Fruit fly (Drosophila melanogaster) whole organism, adult: Measurements from ENCODE around the gene CG34117.

Experiments used
- CG11617 ChIP-seq: fragments of 200-800 bp; sonication (Bioruptor generic); optimal IDR thresholded peaks from 2 replicates; lab custom pipeline; 2017; ENCODE audit warnings: mild to moderate bottlenecking, missing biosample characterization, missing genetic modification reagents, missing genetic modification characterization
- CG12768 ChIP-seq: fragments of 200-800 bp; sonication (Bioruptor generic); optimal IDR thresholded peaks from 2 replicates; lab custom pipeline; 2017; ENCODE audit warnings: missing biosample characterization, missing genetic modification characterization, mild to moderate bottlenecking, moderate library complexity, missing genetic modification reagents
- CG14711 ChIP-seq: fragments of 200-800 bp; sonication (Bioruptor generic); optimal IDR thresholded peaks from 2 replicates; lab custom pipeline; 2018; ENCODE audit warnings: missing biosample characterization, mild to moderate bottlenecking, missing genetic modification characterization, moderate library complexity
- CG1620 ChIP-seq: fragments of 200-800 bp; sonication (Bioruptor generic); optimal IDR thresholded peaks from 2 replicates; lab custom pipeline; 2016; ENCODE audit warnings: missing biosample characterization, missing genetic modification characterization
- CG33017 ChIP-seq: fragments of 200-800 bp; sonication (Bioruptor generic); optimal IDR thresholded peaks from 2 replicates; lab custom pipeline; 2018; ENCODE audit warnings: missing biosample characterization, mild to moderate bottlenecking, missing genetic modification characterization, moderate library complexity
- CG5204 ChIP-seq: fragments of 200-800 bp; sonication (Bioruptor generic); optimal IDR thresholded peaks from 2 replicates; lab custom pipeline; 2016; ENCODE audit warnings: missing biosample characterization, missing genetic modification characterization
- CG7045 ChIP-seq: fragments of 200-800 bp; sonication (Bioruptor generic); optimal IDR thresholded peaks from 2 replicates; lab custom pipeline; 2017; ENCODE audit warnings: missing biosample characterization, mild to moderate bottlenecking, missing genetic modification characterization
- CG7101 ChIP-seq: fragments of 200-800 bp; sonication (Bioruptor generic); optimal IDR thresholded peaks from 2 replicates; lab custom pipeline; 2018; ENCODE audit warnings: missing biosample characterization, mild to moderate bottlenecking, missing genetic modification characterization, moderate library complexity
- Clk ChIP-seq: fragments of 200-800 bp; sonication (Bioruptor generic); optimal IDR thresholded peaks from 2 replicates; lab custom pipeline; 2017; ENCODE audit warnings: missing biosample characterization, missing genetic modification characterization
- Crg-1 ChIP-seq: fragments of 200-800 bp; sonication (Bioruptor generic); optimal IDR thresholded peaks from 2 replicates; lab custom pipeline; 2016; ENCODE audit warnings: missing biosample characterization, missing genetic modification characterization
- Hr96 ChIP-seq: fragments of 200-800 bp; sonication (Bioruptor generic); optimal IDR thresholded peaks from 2 replicates; lab custom pipeline; 2016; ENCODE audit warnings: missing biosample characterization, missing genetic modification characterization
- Mnt ChIP-seq: fragments of 200-800 bp; sonication (Bioruptor generic); optimal IDR thresholded peaks from 2 replicates; lab custom pipeline; 2016; ENCODE audit warnings: missing biosample characterization, mild to moderate bottlenecking, missing genetic modification characterization
- bab1 ChIP-seq: fragments of 200-800 bp; sonication (Bioruptor generic); optimal IDR thresholded peaks from 3 replicates; lab custom pipeline; 2019; ENCODE audit warnings: missing biosample characterization, mild to moderate bottlenecking, missing genetic modification characterization, moderate library complexity
- cic ChIP-seq: fragments of 200-800 bp; sonication (Bioruptor generic); optimal IDR thresholded peaks from 2 replicates; lab custom pipeline; 2017; ENCODE audit warnings: missing biosample characterization, mild to moderate bottlenecking, missing genetic modification characterization, moderate library complexity
- cnc ChIP-seq, 2 experiments: fragments of >200 bp; optimal IDR thresholded peaks; 2 replicates each; lab custom pipeline; 2017
- kay ChIP-seq: fragments of 200-800 bp; sonication (Bioruptor generic); peaks from one replicate; lab custom pipeline; 2016; ENCODE audit warnings: missing biosample characterization, missing genetic modification characterization, borderline replicate concordance
- ovo ChIP-seq: fragments of 200-800 bp; sonication (Bioruptor generic); optimal IDR thresholded peaks from 2 replicates; lab custom pipeline; 2016; ENCODE audit warnings: missing biosample characterization, missing genetic modification characterization
- pad ChIP-seq: fragments of 200-800 bp; sonication (Bioruptor generic); optimal IDR thresholded peaks from 3 replicates; lab custom pipeline; 2017; ENCODE audit warnings: missing biosample characterization, missing genetic modification characterization, mild to moderate bottlenecking, moderate library complexity, missing genetic modification reagents
- tj ChIP-seq: fragments of 200-800 bp; sonication (Bioruptor generic); optimal IDR thresholded peaks from 3 replicates; lab custom pipeline; 2017; ENCODE audit warnings: missing biosample characterization, mild to moderate bottlenecking, missing genetic modification characterization, moderate library complexity
- toe ChIP-seq: fragments of 200-800 bp; sonication (Bioruptor generic); optimal IDR thresholded peaks from 2 replicates; lab custom pipeline; 2016; ENCODE audit warnings: missing biosample characterization, missing genetic modification characterization

CG34117 gene

DNA sequence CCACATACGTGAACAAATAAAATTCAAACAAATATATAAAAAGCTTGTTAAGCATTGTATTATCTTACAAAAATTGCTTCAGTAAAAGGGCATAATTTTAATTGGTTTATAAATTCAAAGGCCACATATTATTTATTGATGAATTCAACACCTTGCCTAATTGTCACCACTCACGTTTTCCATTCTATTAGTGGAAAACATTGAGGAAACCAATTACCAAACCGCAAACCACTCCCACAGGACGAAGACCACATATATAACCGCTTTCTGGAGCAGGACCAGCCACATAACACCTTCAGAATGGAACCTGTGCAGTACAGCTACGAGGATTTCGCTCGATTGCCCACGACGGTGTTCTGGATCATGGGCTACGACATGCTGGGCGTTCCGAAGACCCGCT lies 2.0 kb downstream of the CG34117 start, which contains the start of gene Or85f:
Gene Or85f, plus strand, starts transcription at position 301 of the 400 bp plus-strand sequence.
- TF ChIP-seq toe (GFP tag; lab: Kevin White, UChicago) (no peak), Crg-1 (GFP tag; lab: Kevin White, UChicago) (no peak), ovo (GFP tag; lab: Kevin White, UChicago) (no peak), Clk (GFP tag; lab: Kevin White, UChicago) (no peak), cnc (optimal IDR thresholded peaks at IDR 0.05; lab: Kevin White, UChicago) (no peak)

DNA sequence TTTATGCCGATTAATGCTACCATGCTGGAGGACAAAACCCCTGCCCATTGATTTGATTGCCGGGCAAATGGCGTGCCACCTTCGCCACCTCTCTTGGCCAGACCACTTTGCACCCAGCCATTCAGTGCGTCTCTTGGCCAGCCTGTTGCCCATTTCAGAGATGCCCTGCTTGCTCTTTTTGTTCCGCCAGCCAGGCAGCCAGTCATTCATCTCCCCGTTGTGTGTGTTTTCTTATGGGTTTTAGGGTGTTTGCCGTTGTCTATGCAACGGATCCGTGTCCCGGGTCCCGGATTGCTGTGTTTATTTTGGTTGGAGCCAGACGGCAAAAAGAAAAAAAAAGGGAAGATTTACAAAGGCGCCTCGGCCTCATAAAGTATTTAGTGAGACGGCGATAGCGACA lies 3.9 kb downstream of the CG34117 start:
- no peak for TF ChIP-seq Clk (GFP tag; lab: Kevin White, UChicago)
- no peak for TF ChIP-seq cic (GFP tag; lab: Kevin White, UChicago)
- TF ChIP-seq CG11617 (GFP tag; lab: Kevin White, UChicago): no peak
- TF ChIP-seq Mnt (GFP tag; lab: Kevin White, UChicago): no peak
- no peak for TF ChIP-seq ovo (GFP tag; lab: Kevin White, UChicago)
- TF ChIP-seq Crg-1 (GFP tag; lab: Kevin White, UChicago): no peak
- TF ChIP-seq CG33017 (tag; lab: Kevin White, UChicago): no peak
- TF ChIP-seq CG1620 (GFP tag; lab: Kevin White, UChicago): no peak
- no peak for TF ChIP-seq bab1
- no peak for TF ChIP-seq toe (GFP tag; lab: Kevin White, UChicago)
- no peak for TF ChIP-seq pad
- no peak for TF ChIP-seq Hr96 (GFP tag; lab: Kevin White, UChicago)
- TF ChIP-seq CG7101: no peak
- TF ChIP-seq CG14711 (tag; lab: Kevin White, UChicago): no peak
- no peak for TF ChIP-seq kay
- no peak for TF ChIP-seq CG7045 (GFP tag; lab: Kevin White, UChicago)
- TF ChIP-seq tj (GFP tag; lab: Kevin White, UChicago): no peak
- no peak for TF ChIP-seq CG12768 (GFP tag; lab: Kevin White, UChicago)
- TF ChIP-seq CG5204 (GFP tag; lab: Kevin White, UChicago): no peak
- TF ChIP-seq cnc (optimal IDR thresholded peaks at IDR 0.05; lab: Kevin White, UChicago): no peak

DNA sequence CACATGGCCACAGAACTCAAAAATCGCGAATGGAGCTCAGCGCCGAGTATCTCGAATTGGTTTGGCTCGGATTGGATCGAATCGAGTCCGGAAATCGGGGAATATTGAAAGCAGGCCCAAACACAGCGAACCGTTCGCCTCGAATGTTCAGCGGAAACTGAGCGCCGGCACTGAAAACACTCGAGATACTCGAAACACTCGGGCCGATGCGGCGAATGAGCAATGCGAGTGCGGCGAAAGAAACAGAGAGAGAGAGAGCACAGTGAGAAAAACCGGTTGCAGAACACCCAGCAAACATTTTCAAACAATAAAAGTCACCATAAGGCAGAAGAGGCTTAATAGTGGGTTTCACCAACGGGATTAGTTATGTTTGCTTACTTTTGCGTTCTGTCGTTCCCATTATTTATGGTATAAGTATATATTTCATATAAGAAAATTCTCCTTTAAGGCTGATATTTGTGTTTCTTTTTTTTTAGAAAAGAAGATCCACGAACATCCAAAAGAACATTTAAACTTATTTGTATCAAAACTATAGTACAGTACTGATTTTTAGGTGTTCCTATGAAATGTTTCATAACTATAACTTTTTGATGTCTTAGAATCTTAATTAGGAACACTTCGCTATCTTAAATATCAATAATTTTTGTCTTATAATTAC lies 5.3 kb downstream of the CG34117 start, which contains the start of gene FER:
Gene FER, minus strand, starts transcription at position 162 of the 658 bp plus-strand sequence.
- TF ChIP-seq CG12768 (GFP tag; lab: Kevin White, UChicago): peak; percentile 36
- TF ChIP-seq cnc (optimal IDR thresholded peaks at IDR 0.05; lab: Kevin White, UChicago): no peak
- no peak for TF ChIP-seq Crg-1 (GFP tag; lab: Kevin White, UChicago)
- TF ChIP-seq CG7045 (GFP tag; lab: Kevin White, UChicago): peak; percentile 28
- no peak for TF ChIP-seq kay
- peak; percentile 22 for TF ChIP-seq bab1
- peak; percentile 45 for TF ChIP-seq tj (GFP tag; lab: Kevin White, UChicago)
- peak; percentile 25 for TF ChIP-seq toe (GFP tag; lab: Kevin White, UChicago)
- TF ChIP-seq cic (GFP tag; lab: Kevin White, UChicago): no peak
- TF ChIP-seq CG11617 (GFP tag; lab: Kevin White, UChicago): peak; percentile 25
- no peak for TF ChIP-seq Clk (GFP tag; lab: Kevin White, UChicago)
- peak; percentile 60 for TF ChIP-seq Mnt (GFP tag; lab: Kevin White, UChicago)
- no peak for TF ChIP-seq pad
- TF ChIP-seq CG33017 (tag; lab: Kevin White, UChicago): peak; percentile 26
- TF ChIP-seq CG7101: peak; percentile 28
- TF ChIP-seq CG5204 (GFP tag; lab: Kevin White, UChicago): no peak
- peak; percentile 14 for TF ChIP-seq CG1620 (GFP tag; lab: Kevin White, UChicago)
- TF ChIP-seq CG14711 (tag; lab: Kevin White, UChicago): no peak
- peak; percentile 35 for TF ChIP-seq Hr96 (GFP tag; lab: Kevin White, UChicago)
- TF ChIP-seq ovo (GFP tag; lab: Kevin White, UChicago): no peak

DNA sequence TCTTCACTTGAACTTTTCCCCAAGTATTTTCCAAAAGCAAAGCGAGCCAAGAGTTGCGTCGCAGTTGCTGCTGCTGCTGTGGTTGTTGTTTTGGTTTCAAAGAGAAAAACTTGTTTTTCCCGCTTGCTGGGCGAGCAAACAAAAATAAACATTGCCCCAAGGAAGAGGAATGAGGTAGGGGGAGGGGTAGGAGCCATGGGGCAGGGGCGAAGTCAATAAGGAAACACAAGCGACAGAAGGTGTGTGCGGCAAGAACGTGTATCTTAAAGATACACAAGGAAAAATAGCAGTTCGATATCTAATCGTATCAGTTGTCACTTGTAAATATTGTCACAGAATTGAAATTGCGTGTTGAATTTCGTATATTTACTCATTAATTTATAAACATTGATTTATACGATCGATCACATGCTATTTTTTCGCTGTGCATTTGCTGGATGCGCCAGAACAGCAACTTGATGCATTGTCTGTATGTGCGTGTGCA lies 6.3 kb downstream of the CG34117 start:
- no peak for TF ChIP-seq Clk (GFP tag; lab: Kevin White, UChicago)
- no peak for TF ChIP-seq CG5204 (GFP tag; lab: Kevin White, UChicago)
- TF ChIP-seq CG14711 (tag; lab: Kevin White, UChicago): peak; percentile 29
- no peak for TF ChIP-seq cic (GFP tag; lab: Kevin White, UChicago)
- no peak for TF ChIP-seq CG11617 (GFP tag; lab: Kevin White, UChicago)
- no peak for TF ChIP-seq tj (GFP tag; lab: Kevin White, UChicago)
- no peak for TF ChIP-seq CG7101

DNA sequence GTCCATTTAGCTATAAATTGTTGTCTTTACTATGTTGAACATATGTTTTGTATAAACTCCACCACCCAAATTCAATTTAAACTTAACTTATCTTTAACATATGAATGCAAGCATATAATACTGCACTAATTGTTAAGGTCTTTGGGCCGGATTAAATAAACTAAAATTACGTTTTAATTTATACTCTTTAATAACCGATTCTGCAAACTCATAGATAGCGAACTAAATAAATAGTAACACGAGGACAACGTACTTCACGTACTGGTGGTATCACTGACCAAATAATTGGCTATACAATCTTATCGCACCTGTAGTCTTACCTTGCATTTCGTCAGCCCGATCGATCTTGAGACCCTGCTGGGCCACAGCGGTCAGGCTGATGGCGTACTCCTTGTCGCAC lies 7.4 kb downstream of the CG34117 start:
- no peak for TF ChIP-seq bab1

DNA sequence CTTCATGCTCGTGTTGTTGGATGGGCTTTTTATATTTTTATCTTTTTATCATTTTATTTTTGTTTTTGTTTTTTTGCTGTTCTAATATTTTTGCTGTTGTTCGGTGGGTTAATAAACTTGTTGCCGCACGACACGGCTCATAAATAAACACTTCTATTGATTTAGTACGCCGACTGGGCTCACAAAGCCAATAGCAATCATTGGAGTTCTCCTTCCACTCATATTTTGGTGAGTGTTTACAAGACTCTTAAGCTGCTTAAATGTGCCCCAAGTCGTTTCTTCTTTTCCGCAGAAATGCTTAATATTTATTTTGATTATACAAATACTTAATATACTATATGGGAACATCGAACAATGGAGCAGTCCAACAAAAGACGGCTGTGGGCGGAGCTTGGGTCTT lies 9.7 kb downstream of the CG34117 start:
- TF ChIP-seq CG5204 (GFP tag; lab: Kevin White, UChicago): no peak
- no peak for TF ChIP-seq tj (GFP tag; lab: Kevin White, UChicago)
- no peak for TF ChIP-seq ovo (GFP tag; lab: Kevin White, UChicago)
- no peak for TF ChIP-seq CG7101
- no peak for TF ChIP-seq bab1
- no peak for TF ChIP-seq Mnt (GFP tag; lab: Kevin White, UChicago)
- TF ChIP-seq Crg-1 (GFP tag; lab: Kevin White, UChicago): no peak
- TF ChIP-seq Clk (GFP tag; lab: Kevin White, UChicago): no peak
- no peak for TF ChIP-seq CG1620 (GFP tag; lab: Kevin White, UChicago)
- no peak for TF ChIP-seq toe (GFP tag; lab: Kevin White, UChicago)
- TF ChIP-seq CG33017 (tag; lab: Kevin White, UChicago): no peak
